Fruit fly (Drosophila melanogaster) whole organism, embryonic: ENCODE results near the gene SPR.
A peak's percentile ranks its signal among the peaks of the same experiment; 100 is the strongest.

ENCODE experiments used
- Awh ChIP-seq: fragments of 200-800 bp; sonication (Bioruptor generic); IDR thresholded peaks from 2 replicates; pipeline ENCODE4, ENCODE4 v1.3.6; 2022; ENCODE audit warnings: missing biosample characterization, missing genetic modification characterization
- B-H2 ChIP-seq: fragments of 200-800 bp; sonication (Bioruptor generic); optimal IDR thresholded peaks from 2 replicates; lab custom pipeline; 2018; ENCODE audit warnings: missing biosample characterization, mild to moderate bottlenecking, missing genetic modification characterization
- CG11398 ChIP-seq: fragments of 200-800 bp; sonication (Bioruptor generic); optimal IDR thresholded peaks from 2 replicates; lab custom pipeline; 2016; ENCODE audit warnings: missing biosample characterization, missing genetic modification characterization
- CG12744 ChIP-seq: fragments of 200-800 bp; sonication (Bioruptor generic); optimal IDR thresholded peaks from 2 replicates; lab custom pipeline; 2016; ENCODE audit warnings: missing biosample characterization, missing genetic modification characterization
- CG15269 ChIP-seq: fragments of 200-800 bp; sonication (Bioruptor generic); optimal IDR thresholded peaks from 2 replicates; lab custom pipeline; 2018; ENCODE audit warnings: missing biosample characterization, mild to moderate bottlenecking, missing genetic modification characterization, moderate library complexity
- CG15514 ChIP-seq: fragments of 200-800 bp; sonication (Bioruptor generic); optimal IDR thresholded peaks from 3 replicates; lab custom pipeline; 2017; ENCODE audit warnings: missing biosample characterization, missing genetic modification characterization, mild to moderate bottlenecking, moderate library complexity, missing genetic modification reagents
- CG18599 ChIP-seq: fragments of 200-800 bp; sonication (Bioruptor generic); optimal IDR thresholded peaks from 3 replicates; lab custom pipeline; 2017; ENCODE audit warnings: missing biosample characterization, missing genetic modification characterization, mild to moderate bottlenecking, moderate library complexity, missing genetic modification reagents
- CG2678 ChIP-seq: fragments of 200-800 bp; sonication (Bioruptor generic); optimal IDR thresholded peaks from 3 replicates; lab custom pipeline; 2019; ENCODE audit warnings: missing biosample characterization, mild to moderate bottlenecking, missing genetic modification characterization, moderate library complexity
- CG30020 ChIP-seq: fragments of 200-800 bp; optimal IDR thresholded peaks from 2 replicates; lab custom pipeline; 2019; ENCODE audit warnings: missing biosample characterization, mild to moderate bottlenecking, missing genetic modification characterization, moderate library complexity
- CG31224 ChIP-seq: fragments of 200-800 bp; sonication (Bioruptor generic); IDR thresholded peaks from 2 replicates; pipeline ENCODE4 v1.3.6; 2022; ENCODE audit warnings: missing biosample characterization, missing genetic modification characterization
- CG34376 ChIP-seq: fragments of 200-800 bp; sonication (Bioruptor generic); optimal IDR thresholded peaks from 2 replicates; lab custom pipeline; 2018; ENCODE audit warnings: missing biosample characterization, mild to moderate bottlenecking, missing genetic modification characterization
- CG4617 ChIP-seq: fragments of 200-800 bp; sonication (Bioruptor generic); optimal IDR thresholded peaks from 3 replicates; lab custom pipeline; 2016; ENCODE audit warnings: missing biosample characterization, missing genetic modification characterization, borderline replicate concordance
- CG5953 ChIP-seq: fragments of 200-800 bp; sonication (Bioruptor generic); IDR thresholded peaks from 2 replicates; pipeline ENCODE4 v1.3.6; 2022; ENCODE audit warnings: missing biosample characterization, missing genetic modification characterization
- CG7928 ChIP-seq: fragments of 200-800 bp; sonication (Bioruptor generic); optimal IDR thresholded peaks from 2 replicates; lab custom pipeline; 2017; ENCODE audit warnings: missing biosample characterization, mild to moderate bottlenecking, missing genetic modification characterization
- CG8281 ChIP-seq: fragments of 200-800 bp; sonication (Bioruptor generic); optimal IDR thresholded peaks from 2 replicates; lab custom pipeline; 2018; ENCODE audit warnings: missing biosample characterization, mild to moderate bottlenecking, missing genetic modification characterization, moderate library complexity
- CG8765 ChIP-seq: fragments of 200-800 bp; sonication (Bioruptor generic); IDR thresholded peaks from 2 replicates; pipeline ENCODE4 v1.3.6; 2022; ENCODE audit warnings: missing biosample characterization, missing genetic modification characterization
- CG9727 ChIP-seq: fragments of 200-800 bp; sonication (Bioruptor generic); optimal IDR thresholded peaks from 3 replicates; lab custom pipeline; 2017; ENCODE audit warnings: missing biosample characterization, mild to moderate bottlenecking, missing genetic modification characterization
- CkIIα-i1 ChIP-seq: fragments of 200-800 bp; sonication (Bioruptor generic); IDR thresholded peaks from 2 replicates; pipeline ENCODE4 v1.3.6; 2022; ENCODE audit warnings: missing biosample characterization, missing genetic modification characterization
- Lhr ChIP-seq: fragments of 200-800 bp; sonication (Bioruptor generic); optimal IDR thresholded peaks from 3 replicates; lab custom pipeline; 2017; ENCODE audit warnings: mild to moderate bottlenecking, missing biosample characterization, missing genetic modification reagents, missing genetic modification characterization
- Max ChIP-seq: fragments of 200-800 bp; sonication (Bioruptor generic); optimal IDR thresholded peaks from 2 replicates; lab custom pipeline; 2016; ENCODE audit warnings: missing biosample characterization, mild to moderate bottlenecking, missing genetic modification characterization
- NC2α ChIP-seq: fragments of 200-800 bp; sonication (Bioruptor generic); optimal IDR thresholded peaks from 2 replicates; lab custom pipeline; 2016; ENCODE audit warnings: missing biosample characterization, missing genetic modification characterization
- Rfx ChIP-seq: fragments of 200-800 bp; sonication (Bioruptor generic); IDR thresholded peaks from 2 replicates; pipeline ENCODE4 v1.3.6; 2022; ENCODE audit warnings: missing biosample characterization, missing genetic modification characterization
- Sox100B ChIP-seq: fragments of 200-800 bp; sonication (Bioruptor generic); optimal IDR thresholded peaks from 3 replicates; lab custom pipeline; 2018; ENCODE audit warnings: missing biosample characterization, mild to moderate bottlenecking, missing genetic modification characterization
- Spps ChIP-seq: fragments of 200-800 bp; sonication (Bioruptor generic); optimal IDR thresholded peaks from 2 replicates; lab custom pipeline; 2018; ENCODE audit warnings: missing biosample characterization, mild to moderate bottlenecking, missing genetic modification characterization
- Usf ChIP-seq: fragments of 200-800 bp; sonication (Bioruptor generic); optimal IDR thresholded peaks from 2 replicates; lab custom pipeline; 2017; ENCODE audit warnings: missing genotype, missing biosample characterization, missing genetic modification characterization
- abd-A ChIP-seq: fragments of 200-800 bp; sonication (Bioruptor generic); optimal IDR thresholded peaks from 3 replicates; lab custom pipeline; 2019; ENCODE audit warnings: missing biosample characterization, mild to moderate bottlenecking, missing genetic modification characterization, moderate library complexity
- aop ChIP-seq: fragments of 200-800 bp; sonication (Bioruptor generic); IDR thresholded peaks from 2 replicates; pipeline ENCODE4 v1.3.6; 2022; ENCODE audit warnings: missing biosample characterization, missing genetic modification characterization
- bab2 ChIP-seq: fragments of 200-800 bp; sonication (Bioruptor generic); optimal IDR thresholded peaks from 2 replicates; lab custom pipeline; 2016; ENCODE audit warnings: missing biosample characterization, missing genetic modification characterization
- bcd ChIP-seq: fragments of 200-800 bp; sonication (Bioruptor generic); optimal IDR thresholded peaks from 2 replicates; lab custom pipeline; 2017; ENCODE audit warnings: missing biosample characterization, mild to moderate bottlenecking, missing genetic modification characterization
- bowl ChIP-seq: fragments of 200-800 bp; sonication (Bioruptor generic); IDR thresholded peaks from 2 replicates; pipeline ENCODE4 v1.3.6; 2022; ENCODE audit warnings: missing biosample characterization, missing genetic modification characterization
- chn ChIP-seq: fragments of 200-800 bp; sonication (Bioruptor generic); optimal IDR thresholded peaks from 2 replicates; lab custom pipeline; 2016; ENCODE audit warnings: missing biosample characterization, missing genetic modification characterization
- eyg ChIP-seq: fragments of 200-800 bp; sonication (Bioruptor generic); optimal IDR thresholded peaks from 3 replicates; lab custom pipeline; 2016; ENCODE audit warnings: missing biosample characterization, missing genetic modification characterization
- fd102C ChIP-seq: fragments of 200-800 bp; sonication (Bioruptor generic); optimal IDR thresholded peaks from 2 replicates; lab custom pipeline; 2018; ENCODE audit warnings: missing biosample characterization, mild to moderate bottlenecking, missing genetic modification characterization, moderate library complexity
- fd96Cb ChIP-seq: fragments of 200-800 bp; sonication (Bioruptor generic); optimal IDR thresholded peaks from 2 replicates; lab custom pipeline; 2018; ENCODE audit warnings: missing biosample characterization, mild to moderate bottlenecking, missing genetic modification characterization, moderate library complexity
- h ChIP-seq: fragments of >200 bp; optimal IDR thresholded peaks from 2 replicates; lab custom pipeline; 2017
- lola ChIP-seq, 3 experiments: fragments of >200 bp in 2 of 3; fragments of 200-800 bp in 1 of 3; sonication (Bioruptor generic) in 1 of 3; optimal IDR thresholded peaks; 2 replicates each; lab custom pipeline; 2017 to 2019; ENCODE audit warnings: missing biosample characterization in 3 of 3, missing genetic modification characterization in 3 of 3, mild to moderate bottlenecking in 1 of 3, moderate library complexity in 1 of 3
- lov ChIP-seq, 2 experiments: fragments of 200-800 bp in 1 of 2; fragments of >200 bp in 1 of 2; sonication (Bioruptor generic) in 1 of 2; IDR thresholded peaks in 1 of 2; optimal IDR thresholded peaks in 1 of 2; 2 replicates in 1 of 2; 3 replicates in 1 of 2; pipeline versions ENCODE4 v1.3.6 to Lab custom; 2017 to 2022; ENCODE audit warnings: missing biosample characterization in 1 of 2, missing genetic modification characterization in 1 of 2
- nom ChIP-seq: fragments of 200-800 bp; sonication (Bioruptor generic); optimal IDR thresholded peaks from 2 replicates; lab custom pipeline; 2017; ENCODE audit warnings: missing biosample characterization, missing genetic modification characterization, mild to moderate bottlenecking, moderate library complexity, missing genetic modification reagents
- pan ChIP-seq, 4 experiments: fragments of >200 bp in 3 of 4; fragments of 200-800 bp in 1 of 4; sonication (Bioruptor generic) in 1 of 4; optimal IDR thresholded peaks in 3 of 4; IDR thresholded peaks in 1 of 4; 2 replicates each; pipeline versions ENCODE4 v1.3.6 to Lab custom; 2017 to 2022; ENCODE audit warnings: missing biosample characterization in 2 of 4, missing genetic modification characterization in 2 of 4, mixed read lengths in 1 of 4
- peb ChIP-seq: fragments of 200-800 bp; sonication (Bioruptor generic); IDR thresholded peaks from 2 replicates; pipeline ENCODE4 v1.3.6; 2022; ENCODE audit warnings: missing biosample characterization, missing genetic modification characterization
- pfk ChIP-seq: fragments of 200-800 bp; sonication (Bioruptor generic); optimal IDR thresholded peaks from 2 replicates; lab custom pipeline; 2018; ENCODE audit warnings: missing biosample characterization, mild to moderate bottlenecking, missing genetic modification characterization, moderate library complexity
- sc ChIP-seq, 3 experiments: fragments of >200 bp in 2 of 3; fragments of 200-800 bp in 1 of 3; sonication (Bioruptor generic) in 1 of 3; optimal IDR thresholded peaks; 2 replicates in 2 of 3; 3 replicates in 1 of 3; lab custom pipeline; 2017; ENCODE audit warnings: mild to moderate bottlenecking in 1 of 3, missing biosample characterization in 1 of 3, missing genetic modification characterization in 1 of 3, missing genetic modification reagents in 1 of 3
- sim ChIP-seq: fragments of 200-800 bp; sonication (Bioruptor generic); IDR thresholded peaks from 2 replicates; pipeline ENCODE4 v1.3.6; 2022; ENCODE audit warnings: missing biosample characterization, missing genetic modification characterization
- sug ChIP-seq: fragments of 200-800 bp; optimal IDR thresholded peaks from 2 replicates; lab custom pipeline; 2019; ENCODE audit warnings: missing biosample characterization, mild to moderate bottlenecking, missing genetic modification characterization, moderate library complexity
- tio ChIP-seq: fragments of 200-800 bp; sonication (Bioruptor generic); optimal IDR thresholded peaks from 2 replicates; lab custom pipeline; 2017; ENCODE audit warnings: missing biosample characterization, missing genetic modification characterization, inconsistent platforms
- tll ChIP-seq, 2 experiments: fragments of 200-800 bp in 1 of 2; fragments of >200 bp in 1 of 2; sonication (Bioruptor generic) in 1 of 2; optimal IDR thresholded peaks; 2 replicates each; lab custom pipeline; 2017 to 2019; ENCODE audit warnings: missing biosample characterization in 2 of 2, missing genetic modification characterization in 2 of 2, mild to moderate bottlenecking in 1 of 2, moderate library complexity in 1 of 2

The SPR gene

dm6 chrX:5419045-5419901 is 27.2 kb upstream of the SPR start (continued):
- TF ChIP-seq CG15269 (peak; percentile 80), chn (GFP tag; lab: Kevin White, UChicago) (peak; percentile 62), CG8765 (no peak), CG34376 (GFP tag; lab: Kevin White, UChicago) (peak; percentile 40), CG7928 (GFP tag; lab: Kevin White, UChicago) (peak; percentile 28), Usf (no peak), bab2 (peak; percentile 65), fd96Cb (tag; lab: Kevin White, UChicago) (peak; percentile 77), CG8281 (tag; lab: Kevin White, UChicago) (peak; percentile 64), h (no peak), CG9727 (GFP tag; lab: Kevin White, UChicago) (peak; percentile 56), sc (optimal IDR thresholded peaks at IDR 0.05; lab: Kevin White, UChicago) (no peak), sc (GFP tag; optimal IDR thresholded peaks at IDR 0.05; lab: Kevin White, UChicago) (no peak), CG18599 (peak; percentile 80), Awh (GFP tag; lab: Robert Waterston, UW) (peak; percentile 83), CG12744 (GFP tag; lab: Kevin White, UChicago) (peak; percentile 40), sim (GFP tag; lab: Robert Waterston, UW) (0 out of 2 replicates have a peak, but pooled peaks have one; percentile 39), CG5953 (GFP tag; lab: Robert Waterston, UW) (peak; percentile 76), lola (GFP tag; optimal IDR thresholded peaks at IDR 0.05; lab: Kevin White, UChicago) (peak in 1 of 3 experiments; percentile 37), peb (GFP tag; lab: Robert Waterston, UW) (peak; percentile 38; the same call in 1 of the 2 replicates), Lhr (no peak), CkIIα-i1 (GFP tag; lab: Robert Waterston, UW) (0 out of 2 replicates have a peak, but pooled peaks have one; percentile 16), nom (GFP tag; lab: Kevin White, UChicago) (no peak), sug (tag; lab: Kevin White, UChicago) (peak; percentile 84), abd-A (tag; lab: Kevin White, UChicago) (peak; percentile 79), NC2α (GFP tag; lab: Kevin White, UChicago) (no peak), aop (GFP tag; lab: Robert Waterston, UW) (no peak), CG2678 (tag; lab: Kevin White, UChicago) (peak; percentile 86), CG11398 (GFP tag; lab: Kevin White, UChicago) (no peak), tll (GFP tag; optimal IDR thresholded peaks at IDR 0.05; lab: Kevin White, UChicago) (no peak), eyg (peak; percentile 43), bcd (GFP tag; lab: Kevin White, UChicago) (peak; percentile 76), bowl (GFP tag; lab: Robert Waterston, UW) (peak; percentile 65), CG30020 (tag; lab: Kevin White, UChicago) (no peak), fd102C (GFP tag; lab: Kevin White, UChicago) (no peak), lov (optimal IDR thresholded peaks at IDR 0.05; lab: Kevin White, UChicago) (no peak), lov (GFP tag; IDR thresholded peaks at IDR 0.05; lab: Robert Waterston, UW) (0 out of 3 replicates have a peak, but pooled peaks have one; percentile 68), Max (GFP tag; lab: Kevin White, UChicago) (no peak), B-H2 (GFP tag; lab: Kevin White, UChicago) (no peak), CG31224 (peak; percentile 53), CG15514 (GFP tag; lab: Kevin White, UChicago) (peak; percentile 59), pfk (no peak), tio (GFP tag; lab: Kevin White, UChicago) (peak; percentile 60), Spps (tag; lab: Kevin White, UChicago) (peak; percentile 15), CG4617 (GFP tag; lab: Kevin White, UChicago) (no peak), pan (optimal IDR thresholded peaks at IDR 0.05; lab: Kevin White, UChicago) (no peak), pan (GFP tag; optimal IDR thresholded peaks at IDR 0.05 in 1 of 2, IDR thresholded peaks at IDR 0.05 in 1 of 2) (peak in 1 of 2 experiments; percentile 88), Rfx (GFP tag; lab: Robert Waterston, UW) (peak; percentile 79), Sox100B (GFP tag; lab: Kevin White, UChicago) (peak; percentile 81)
